Worm (Caenorhabditis elegans) whole organism, L4 larva: Measurements from ENCODE around the gene arf-6.

Experiments
- Y75B8A.6 ChIP-seq: fragments of 200-800 bp; sonication (Bioruptor generic); IDR thresholded peaks from 2 replicates; pipeline ENCODE4 v1.3.6; 2022; ENCODE audit warnings: missing genetic modification reagents, missing genetic modification characterization, missing compliant biosample characterization
- fos-1 ChIP-seq: fragments of 150-350 bp; optimal IDR thresholded peaks from 2 replicates; lab custom pipeline; 2014; ENCODE audit warnings: missing biosample characterization, missing genetic modification characterization
- lsy-2 ChIP-seq, 2 experiments: fragments of 150-350 bp in 1 of 2; sonication (generic microtip) in 1 of 2; optimal IDR thresholded peaks; 2 replicates each; lab custom pipeline; 2014 to 2017; ENCODE audit warnings: missing biosample characterization in 2 of 2, missing genetic modification characterization in 2 of 2
- mdl-1 ChIP-seq, 2 experiments: fragments of 150-350 bp in 1 of 2; sonication (generic microtip) in 1 of 2; optimal IDR thresholded peaks; 2 replicates each; lab custom pipeline; 2014 to 2017; ENCODE audit warnings: missing biosample characterization in 2 of 2, missing genetic modification characterization in 2 of 2
- nhr-111 ChIP-seq: fragments of 200-800 bp; sonication (Bioruptor generic); optimal IDR thresholded peaks from 2 replicates; lab custom pipeline; 2018; ENCODE audit warnings: mild to moderate bottlenecking, missing genetic modification characterization, missing compliant biosample characterization
- nhr-237 ChIP-seq: sonication (generic microtip); optimal IDR thresholded peaks from 2 replicates; lab custom pipeline; 2017; ENCODE audit warnings: missing biosample characterization, missing genetic modification characterization
- pha-4 ChIP-seq, 2 experiments: fragments of 150-350 bp in 1 of 2; fragments of 200-800 bp in 1 of 2; sonication (Bioruptor generic) in 1 of 2; IDR thresholded peaks in 1 of 2; optimal IDR thresholded peaks in 1 of 2; 2 replicates each; pipeline versions ENCODE4 v1.3.6 to Lab custom; 2014 to 2022; ENCODE audit warnings: missing genetic modification characterization in 2 of 2, missing genetic modification reagents in 2 of 2, missing biosample characterization in 1 of 2, missing compliant biosample characterization in 1 of 2
- unc-130 ChIP-seq: sonication (generic microtip); optimal IDR thresholded peaks from 2 replicates; lab custom pipeline; 2016; ENCODE audit warnings: missing genetic modification reagents, missing genetic modification characterization, missing compliant biosample characterization

- TF ChIP-seq fos-1 (no peak), lsy-2 (tag; optimal IDR thresholded peaks at IDR 0.05; lab: Kevin White, UChicago) (peak in 1 of 2 experiments; percentile 61), mdl-1 (tag; optimal IDR thresholded peaks at IDR 0.05; lab: Kevin White, UChicago) (no peak), nhr-237 (no peak), Y75B8A.6 (GFP tag; lab: Robert Waterston, UW) (no peak), pha-4 (GFP tag; IDR thresholded peaks at IDR 0.05; lab: Robert Waterston, UW) (peak; percentile 39; the same call in 1 of the 2 replicates), pha-4 (tag; optimal IDR thresholded peaks at IDR 0.05; lab: Kevin White, UChicago) (no peak), nhr-111 (GFP tag; lab: Kevin White, UChicago) (no peak), unc-130 (GFP tag; lab: Kevin White, UChicago) (peak; percentile 73)
These were observed at the start of gene arf-6, which contains the start of gene Y116A8C.9 for ce11 chrIV:16946746-16947145.
